Worm (Caenorhabditis elegans): ENCODE measurements around the gene R13H4.5.

R13H4.5 gene

ce11 chrV:11876657-11877056 lies 16.2 kb downstream of the R13H4.5 start:
- TF ChIP-seq F57C9.4 (tag; optimal IDR thresholded peaks at IDR 0.05) (no peak), nhr-27 (tag; optimal IDR thresholded peaks at IDR 0.05) (no peak)

ce11 chrV:11879732-11880131 lies 19.3 kb downstream of the R13H4.5 start, which contains the start of gene sulp-5:
sulp-5 (plus strand) TSS chrV:11880032.
- TF ChIP-seq madf-6 (GFP tag; IDR thresholded peaks at IDR 0.05): no peak
- no peak for TF ChIP-seq repo-1 (tag; optimal IDR thresholded peaks at IDR 0.05)
- TF ChIP-seq die-1 (tag; optimal IDR thresholded peaks at IDR 0.05): no peak
- TF ChIP-seq egrh-3 (GFP tag; IDR thresholded peaks at IDR 0.05): no peak
- TF ChIP-seq B0261.1 (tag; optimal IDR thresholded peaks at IDR 0.05): no peak
- no peak for TF ChIP-seq ztf-22 (GFP tag; optimal IDR thresholded peaks at IDR 0.05)
- TF ChIP-seq K12H6.12 (tag; optimal IDR thresholded peaks at IDR 0.05): no peak
- no peak for TF ChIP-seq efl-1 (GFP tag; optimal IDR thresholded peaks at IDR 0.05)
- no peak for TF ChIP-seq nhr-179 (tag; optimal IDR thresholded peaks at IDR 0.05)
- no peak for TF ChIP-seq T07F8.4 (tag; optimal IDR thresholded peaks at IDR 0.05)
- no peak for TF ChIP-seq madf-3 (GFP tag; IDR thresholded peaks at IDR 0.05)
- TF ChIP-seq attf-5 (GFP tag; optimal IDR thresholded peaks at IDR 0.05): no peak

ce11 chrV:11883215-11883614 lies 22.7 kb downstream of the R13H4.5 start:
- no peak for TF ChIP-seq ztf-25 (GFP tag; IDR thresholded peaks at IDR 0.05)
- no peak for TF ChIP-seq F37B4.10 (GFP tag; IDR thresholded peaks at IDR 0.05)
- no peak for TF ChIP-seq aptf-3 (GFP tag; IDR thresholded peaks at IDR 0.05)
- TF ChIP-seq hmg-20 (GFP tag; IDR thresholded peaks at IDR 0.05): no peak
- TF ChIP-seq nhr-120 (GFP tag; IDR thresholded peaks at IDR 0.05): no peak
- TF ChIP-seq Y53G8AR.9 (GFP tag; conservative IDR thresholded peaks at IDR 0.05): no peak
- no peak for TF ChIP-seq lin-54 (GFP tag; optimal IDR thresholded peaks at IDR 0.05)
- TF ChIP-seq attf-5 (GFP tag; optimal IDR thresholded peaks at IDR 0.05): no peak
- TF ChIP-seq ceh-40 (GFP tag; IDR thresholded peaks at IDR 0.05): no peak
- no peak for TF ChIP-seq madf-8 (GFP tag; conservative IDR thresholded peaks at IDR 0.05)
- no peak for TF ChIP-seq nhr-27 (tag; optimal IDR thresholded peaks at IDR 0.05)

- TF ChIP-seq zfh-2 (GFP tag; conservative IDR thresholded peaks at IDR 0.05): no peak
- TF ChIP-seq pha-4 (tag; optimal IDR thresholded peaks at IDR 0.05): peak; percentile 33
- peak; percentile 75 for TF ChIP-seq nhr-80 (tag; optimal IDR thresholded peaks at IDR 0.05)
Observed at ce11 chrV:11885087-11885486, 24.6 kb downstream of the R13H4.5 start.

ce11 chrV:11885939-11886338 lies 25.5 kb downstream of the R13H4.5 start:
- TF ChIP-seq Y53F4B.3 (GFP tag; IDR thresholded peaks at IDR 0.05) (no peak), ZK185.1 (tag; optimal IDR thresholded peaks at IDR 0.05; ENCODE audit: poor library complexity, severe bottlenecking) (no peak), attf-5 (GFP tag; optimal IDR thresholded peaks at IDR 0.05) (no peak), K12H6.12 (tag; optimal IDR thresholded peaks at IDR 0.05) (peak; percentile 9), snpc-4 (GFP tag; optimal IDR thresholded peaks at IDR 0.05) (no peak), snpc-4 (tag; optimal IDR thresholded peaks at IDR 0.05) (peak in 2 of 4 experiments; percentile 3 to 66), Y79H2A.3 (GFP tag; conservative IDR thresholded peaks at IDR 0.05) (no peak), mel-28 (tag; optimal IDR thresholded peaks at IDR 0.05; ENCODE audit: borderline replicate concordance) (no peak), cebp-1 (GFP tag; IDR thresholded peaks at IDR 0.05) (no peak), cebp-1 (tag; optimal IDR thresholded peaks at IDR 0.05) (peak; percentile 70), T07F8.4 (tag; optimal IDR thresholded peaks at IDR 0.05) (no peak), nfya-1 (tag; optimal IDR thresholded peaks at IDR 0.05; ENCODE audit: borderline replicate concordance, insufficient read depth) (no peak), lsl-1 (GFP tag; optimal IDR thresholded peaks at IDR 0.05) (no peak), dox-1 (GFP tag; IDR thresholded peaks at IDR 0.05) (no peak), Y95B8A.8 (GFP tag; IDR thresholded peaks at IDR 0.05) (no peak), Y67H2A.10 (GFP tag; conservative IDR thresholded peaks at IDR 0.05) (no peak), bed-2 (GFP tag; IDR thresholded peaks at IDR 0.05) (no peak), unc-62 (GFP tag; optimal IDR thresholded peaks at IDR 0.05) (no peak), C17E4.6 (GFP tag; IDR thresholded peaks at IDR 0.05) (no peak), ama-1 (optimal IDR thresholded peaks at IDR 0.05) (no peak), ama-1 (GFP tag; optimal IDR thresholded peaks at IDR 0.05) (no peak), madf-10 (tag; optimal IDR thresholded peaks at IDR 0.05) (no peak), nhr-27 (tag; optimal IDR thresholded peaks at IDR 0.05) (no peak)
